Fruit fly (Drosophila melanogaster) whole organism, embryonic: Measurements from ENCODE around the gene CG10621.
A peak's percentile ranks its signal among the peaks of the same experiment; 100 is the strongest.

Experiments used
- Antp ChIP-seq: fragments of 200-800 bp; sonication (Bioruptor generic); optimal IDR thresholded peaks from 3 replicates; lab custom pipeline; 2016; ENCODE audit warnings: missing biosample characterization, missing genetic modification characterization
- B-H2 ChIP-seq: fragments of 200-800 bp; sonication (Bioruptor generic); optimal IDR thresholded peaks from 2 replicates; lab custom pipeline; 2018; ENCODE audit warnings: missing biosample characterization, mild to moderate bottlenecking, missing genetic modification characterization
- BEAF-32 ChIP-seq: fragments of 200-800 bp; sonication (Bioruptor generic); optimal IDR thresholded peaks from 3 replicates; lab custom pipeline; 2017; ENCODE audit warnings: missing biosample characterization, missing genetic modification characterization, mild to moderate bottlenecking, moderate library complexity, missing genetic modification reagents
- CG10209 ChIP-seq: fragments of 200-800 bp; sonication (Bioruptor generic); optimal IDR thresholded peaks from 3 replicates; lab custom pipeline; 2017; ENCODE audit warnings: missing biosample characterization, mild to moderate bottlenecking, missing genetic modification characterization, missing genetic modification reagents
- CG10366 ChIP-seq: fragments of 200-800 bp; sonication (Bioruptor generic); IDR thresholded peaks from 2 replicates; pipeline ENCODE4 v1.3.6; 2022; ENCODE audit warnings: missing biosample characterization, missing genetic modification characterization
- CG10565 ChIP-seq: fragments of 200-800 bp; sonication (Bioruptor generic); optimal IDR thresholded peaks from 3 replicates; lab custom pipeline; 2016; ENCODE audit warnings: missing biosample characterization, mild to moderate bottlenecking, missing genetic modification characterization
- CG15514 ChIP-seq: fragments of 200-800 bp; sonication (Bioruptor generic); optimal IDR thresholded peaks from 3 replicates; lab custom pipeline; 2017; ENCODE audit warnings: missing biosample characterization, missing genetic modification characterization, mild to moderate bottlenecking, moderate library complexity, missing genetic modification reagents
- CG16779 ChIP-seq: fragments of 200-800 bp; sonication (Bioruptor generic); IDR thresholded peaks from 2 replicates; pipeline ENCODE4 v1.3.6; 2022; ENCODE audit warnings: missing biosample characterization, missing genetic modification characterization
- CG17361 ChIP-seq: fragments of 200-800 bp; sonication (Bioruptor generic); IDR thresholded peaks from 3 replicates; pipeline ENCODE4 v1.3.6; 2022; ENCODE audit warnings: missing biosample characterization, missing genetic modification characterization
- CG17385 ChIP-seq: fragments of 200-800 bp; sonication (Bioruptor generic); optimal IDR thresholded peaks from 3 replicates; lab custom pipeline; 2018; ENCODE audit warnings: missing biosample characterization, mild to moderate bottlenecking, missing genetic modification characterization
- CG17829 ChIP-seq: fragments of 200-800 bp; optimal IDR thresholded peaks from 2 replicates; lab custom pipeline; 2019; ENCODE audit warnings: missing biosample characterization, mild to moderate bottlenecking, missing genetic modification characterization, moderate library complexity
- CG2120 ChIP-seq: fragments of 200-800 bp; sonication (Bioruptor generic); optimal IDR thresholded peaks from 3 replicates; lab custom pipeline; 2016; ENCODE audit warnings: missing biosample characterization, missing genetic modification characterization
- CG2199 ChIP-seq: fragments of 200-800 bp; sonication (Bioruptor generic); IDR thresholded peaks from 3 replicates; pipeline ENCODE4 v1.3.6; 2022; ENCODE audit warnings: missing biosample characterization, missing genetic modification characterization
- CG30020 ChIP-seq: fragments of 200-800 bp; optimal IDR thresholded peaks from 2 replicates; lab custom pipeline; 2019; ENCODE audit warnings: missing biosample characterization, mild to moderate bottlenecking, missing genetic modification characterization, moderate library complexity
- CG31365 ChIP-seq: fragments of 200-800 bp; sonication (Bioruptor generic); optimal IDR thresholded peaks from 2 replicates; lab custom pipeline; 2018; ENCODE audit warnings: missing biosample characterization, mild to moderate bottlenecking, missing genetic modification characterization
- CG4360 ChIP-seq: fragments of 200-800 bp; sonication (Bioruptor generic); IDR thresholded peaks from 2 replicates; pipeline ENCODE4 v1.3.6; 2022; ENCODE audit warnings: missing biosample characterization, missing genetic modification characterization
- CG4404 ChIP-seq: fragments of 200-800 bp; sonication (Bioruptor generic); IDR thresholded peaks from 2 replicates; pipeline ENCODE4 v1.3.6; 2022; ENCODE audit warnings: missing biosample characterization, missing genetic modification characterization
- CG4424 ChIP-seq: fragments of 200-800 bp; sonication (Bioruptor generic); optimal IDR thresholded peaks from 3 replicates; lab custom pipeline; 2016; ENCODE audit warnings: missing biosample characterization, missing genetic modification characterization
- CG4730 ChIP-seq: fragments of 200-800 bp; sonication (Bioruptor generic); IDR thresholded peaks from 2 replicates; pipeline ENCODE4 v1.3.6; 2022; ENCODE audit warnings: missing biosample characterization, missing genetic modification characterization
- CG6254 ChIP-seq: fragments of 200-800 bp; sonication (Bioruptor generic); optimal IDR thresholded peaks from 3 replicates; lab custom pipeline; 2017; ENCODE audit warnings: mild to moderate bottlenecking, missing biosample characterization, missing genetic modification reagents, missing genetic modification characterization
- CG7839 ChIP-seq: fragments of 200-800 bp; sonication (Bioruptor generic); optimal IDR thresholded peaks from 3 replicates; lab custom pipeline; 2018; ENCODE audit warnings: missing biosample characterization, mild to moderate bottlenecking, missing genetic modification characterization, moderate library complexity
- CG7963 ChIP-seq: fragments of 200-800 bp; sonication (Bioruptor generic); IDR thresholded peaks from 3 replicates; pipeline ENCODE4 v1.3.6; 2022; ENCODE audit warnings: missing biosample characterization, missing genetic modification characterization; ENCODE audit not compliant: partially characterized antibody
- CG8089 ChIP-seq: fragments of 200-800 bp; sonication (Bioruptor generic); optimal IDR thresholded peaks from 3 replicates; lab custom pipeline; 2016; ENCODE audit warnings: missing biosample characterization, missing genetic modification characterization
- CG9727 ChIP-seq: fragments of 200-800 bp; sonication (Bioruptor generic); optimal IDR thresholded peaks from 3 replicates; lab custom pipeline; 2017; ENCODE audit warnings: missing biosample characterization, mild to moderate bottlenecking, missing genetic modification characterization
- CrebB ChIP-seq: fragments of 200-800 bp; sonication (Bioruptor generic); optimal IDR thresholded peaks from 3 replicates; lab custom pipeline; 2018; ENCODE audit warnings: missing biosample characterization, mild to moderate bottlenecking, missing genetic modification characterization
- Dip3 ChIP-seq: fragments of 200-800 bp; sonication (Bioruptor generic); optimal IDR thresholded peaks from 3 replicates; lab custom pipeline; 2016; ENCODE audit warnings: missing biosample characterization, missing genetic modification characterization
- Doc3 ChIP-seq: fragments of 200-800 bp; sonication (Bioruptor generic); IDR thresholded peaks from 3 replicates; pipeline ENCODE4 v1.3.6; 2022; ENCODE audit warnings: missing biosample characterization, missing genetic modification characterization; ENCODE audit not compliant: partially characterized antibody
- Dref ChIP-seq: fragments of 200-800 bp; sonication (Bioruptor generic); IDR thresholded peaks from 2 replicates; pipeline ENCODE4 v1.3.6; 2022; ENCODE audit warnings: missing biosample characterization, missing genetic modification characterization
- Fer2 ChIP-seq: fragments of 200-800 bp; sonication (Bioruptor generic); optimal IDR thresholded peaks from 2 replicates; lab custom pipeline; 2018; ENCODE audit warnings: missing biosample characterization, mild to moderate bottlenecking, missing genetic modification characterization, moderate library complexity
- Fer3 ChIP-seq: fragments of 200-800 bp; sonication (Bioruptor generic); optimal IDR thresholded peaks from 2 replicates; lab custom pipeline; 2018; ENCODE audit warnings: missing biosample characterization, mild to moderate bottlenecking, missing genetic modification characterization, moderate library complexity
- Gsc ChIP-seq: fragments of 200-800 bp; sonication (Bioruptor generic); IDR thresholded peaks from 2 replicates; pipeline ENCODE4 v1.3.6; 2022; ENCODE audit warnings: missing biosample characterization, missing genetic modification characterization
- HLHmδ ChIP-seq: fragments of 200-800 bp; sonication (Bioruptor generic); optimal IDR thresholded peaks from 2 replicates; lab custom pipeline; 2018; ENCODE audit warnings: missing biosample characterization, mild to moderate bottlenecking, missing genetic modification characterization, moderate library complexity
- Hsf ChIP-seq: fragments of 200-800 bp; sonication (Bioruptor generic); optimal IDR thresholded peaks from 3 replicates; lab custom pipeline; 2016; ENCODE audit warnings: missing biosample characterization, missing genetic modification characterization
- Jarid2 ChIP-seq: fragments of 200-800 bp; sonication (Bioruptor generic); optimal IDR thresholded peaks from 3 replicates; lab custom pipeline; 2017; ENCODE audit warnings: mild to moderate bottlenecking, missing biosample characterization, missing genetic modification reagents, missing genetic modification characterization
- Lim3 ChIP-seq: fragments of 200-800 bp; sonication (Bioruptor generic); IDR thresholded peaks from 2 replicates; pipeline ENCODE4 v1.3.6; 2022; ENCODE audit warnings: missing biosample characterization, missing genetic modification characterization
- Mes4 ChIP-seq: fragments of 200-800 bp; sonication (Bioruptor generic); optimal IDR thresholded peaks from 2 replicates; lab custom pipeline; 2016; ENCODE audit warnings: missing biosample characterization, missing genetic modification characterization
- Poxn ChIP-seq: fragments of 200-800 bp; sonication (Bioruptor generic); IDR thresholded peaks from 2 replicates; pipeline ENCODE4 v1.3.6; 2022; ENCODE audit warnings: missing biosample characterization, missing genetic modification characterization
- Rfx ChIP-seq: fragments of 200-800 bp; sonication (Bioruptor generic); IDR thresholded peaks from 2 replicates; pipeline ENCODE4 v1.3.6; 2022; ENCODE audit warnings: missing biosample characterization, missing genetic modification characterization
- Sin3A ChIP-seq: fragments of >200 bp; optimal IDR thresholded peaks from 2 replicates; lab custom pipeline; 2018
- Sry-δ ChIP-seq: fragments of 200-800 bp; sonication (Bioruptor generic); optimal IDR thresholded peaks from 2 replicates; lab custom pipeline; 2016; ENCODE audit warnings: missing biosample characterization, missing genetic modification characterization
- TFAM ChIP-seq: fragments of 200-800 bp; sonication (Bioruptor generic); optimal IDR thresholded peaks from 2 replicates; lab custom pipeline; 2017; ENCODE audit warnings: missing biosample characterization, missing genetic modification characterization, inconsistent platforms
- Taf1 ChIP-seq: fragments of 200-800 bp; sonication (Bioruptor generic); IDR thresholded peaks from 2 replicates; pipeline ENCODE4 v1.3.6; 2022; ENCODE audit warnings: missing biosample characterization, missing genetic modification characterization
- disco-r ChIP-seq: fragments of 200-800 bp; sonication (Bioruptor generic); optimal IDR thresholded peaks from 2 replicates; lab custom pipeline; 2016; ENCODE audit warnings: missing biosample characterization, missing genetic modification characterization
- hkb ChIP-seq, 2 experiments: fragments of 200-800 bp in 1 of 2; fragments of >200 bp in 1 of 2; sonication (Bioruptor generic) in 1 of 2; IDR thresholded peaks in 1 of 2; optimal IDR thresholded peaks in 1 of 2; 2 replicates each; pipeline versions ENCODE4 v1.3.6 to Lab custom; 2017 to 2022; ENCODE audit warnings: missing biosample characterization in 1 of 2, missing genetic modification characterization in 1 of 2
- lab ChIP-seq: fragments of 200-800 bp; sonication (Bioruptor generic); optimal IDR thresholded peaks from 3 replicates; lab custom pipeline; 2017; ENCODE audit warnings: missing biosample characterization, missing genetic modification characterization, mild to moderate bottlenecking, moderate library complexity, missing genetic modification reagents
- onecut ChIP-seq: fragments of 200-800 bp; sonication (Bioruptor generic); IDR thresholded peaks from 2 replicates; pipeline ENCODE4 v1.3.6; 2022; ENCODE audit warnings: missing biosample characterization, missing genetic modification characterization
- org-1 ChIP-seq: fragments of 200-800 bp; sonication (Bioruptor generic); optimal IDR thresholded peaks from 2 replicates; lab custom pipeline; 2017; ENCODE audit warnings: missing biosample characterization, missing genetic modification characterization
- psq ChIP-seq: fragments of 200-800 bp; sonication (Bioruptor generic); optimal IDR thresholded peaks from 2 replicates; lab custom pipeline; 2017; ENCODE audit warnings: missing biosample characterization, missing genetic modification characterization
- toy ChIP-seq: fragments of 200-800 bp; sonication (Bioruptor generic); IDR thresholded peaks from 2 replicates; pipeline ENCODE4 v1.3.6; 2022; ENCODE audit warnings: missing biosample characterization, missing genetic modification characterization
- trem ChIP-seq: fragments of 200-800 bp; optimal IDR thresholded peaks from 3 replicates; lab custom pipeline; 2019; ENCODE audit warnings: missing biosample characterization, mild to moderate bottlenecking, missing genetic modification characterization, moderate library complexity
- vnd ChIP-seq: fragments of 200-800 bp; sonication (Bioruptor generic); IDR thresholded peaks from 3 replicates; pipeline ENCODE4 v1.3.6; 2022; ENCODE audit warnings: missing biosample characterization, missing genetic modification characterization; ENCODE audit not compliant: partially characterized antibody

Gene CG10621

dm6 chr2L:18906615-18907014 is 47.6 kb downstream of the CG10621 start (continued):
- no peak for TF ChIP-seq Doc3
- TF ChIP-seq BEAF-32 = no peak
- TF ChIP-seq Dref = no peak
- no peak for TF ChIP-seq CrebB (tag; lab: Kevin White, UChicago)
- TF ChIP-seq Mes4 (GFP tag; lab: Kevin White, UChicago) = no peak
- TF ChIP-seq CG4730 (GFP tag; lab: Robert Waterston, UW) = 0 out of 2 replicates have a peak, but pooled peaks have one; percentile 10
- no peak for TF ChIP-seq CG31365
- peak; percentile 46 for TF ChIP-seq CG4424 (GFP tag; lab: Kevin White, UChicago)
- TF ChIP-seq psq = no peak
- peak; percentile 52 for TF ChIP-seq CG6254 (GFP tag; lab: Kevin White, UChicago)
- TF ChIP-seq trem (tag; lab: Kevin White, UChicago) = peak; percentile 44
- TF ChIP-seq Fer3 = peak; percentile 18
- no peak for TF ChIP-seq Sry-δ (GFP tag; lab: Kevin White, UChicago)
- no peak for TF ChIP-seq Sin3A (lab: Kevin White, UChicago)
- TF ChIP-seq CG15514 (GFP tag; lab: Kevin White, UChicago) = peak; percentile 3
- no peak for TF ChIP-seq CG10209 (GFP tag; lab: Kevin White, UChicago)
- TF ChIP-seq Gsc (GFP tag; lab: Robert Waterston, UW) = no peak
- no peak for TF ChIP-seq vnd
- TF ChIP-seq Antp = no peak
- TF ChIP-seq Fer2 (tag; lab: Kevin White, UChicago) = no peak
- peak; percentile 49 for TF ChIP-seq CG17829 (tag; lab: Kevin White, UChicago)
- no peak for TF ChIP-seq CG7963 (GFP tag; lab: Robert Waterston, UW)
- TF ChIP-seq HLHmδ = no peak
- TF ChIP-seq Lim3 = no peak
- no peak for TF ChIP-seq B-H2 (GFP tag; lab: Kevin White, UChicago)
- TF ChIP-seq Taf1 (GFP tag; lab: Robert Waterston, UW) = no peak
- no peak for TF ChIP-seq CG4360 (GFP tag; lab: Robert Waterston, UW)
- TF ChIP-seq disco-r = no peak
- no peak for TF ChIP-seq hkb (optimal IDR thresholded peaks at IDR 0.05; lab: Kevin White, UChicago)
- peak; percentile 57; the same call in 1 of the 2 replicates for TF ChIP-seq hkb (GFP tag; IDR thresholded peaks at IDR 0.05; lab: Robert Waterston, UW)
- TF ChIP-seq TFAM (GFP tag; lab: Kevin White, UChicago) = no peak
- no peak for TF ChIP-seq CG16779 (GFP tag; lab: Robert Waterston, UW)
- peak; percentile 2 for TF ChIP-seq lab (GFP tag; lab: Kevin White, UChicago)
- TF ChIP-seq onecut (GFP tag; lab: Robert Waterston, UW) = 0 out of 2 replicates have a peak, but pooled peaks have one; percentile 15
- TF ChIP-seq org-1 (GFP tag; lab: Kevin White, UChicago) = no peak
- TF ChIP-seq Dip3 (GFP tag; lab: Kevin White, UChicago) = no peak
- peak; percentile 65 for TF ChIP-seq CG17361 (GFP tag; lab: Robert Waterston, UW)
- TF ChIP-seq toy (GFP tag; lab: Robert Waterston, UW) = no peak
- no peak for TF ChIP-seq Poxn (GFP tag; lab: Robert Waterston, UW)
- TF ChIP-seq CG30020 (tag; lab: Kevin White, UChicago) = no peak
- TF ChIP-seq CG17385 (GFP tag; lab: Kevin White, UChicago) = no peak
- TF ChIP-seq Hsf (GFP tag; lab: Kevin White, UChicago) = no peak
- TF ChIP-seq Rfx (GFP tag; lab: Robert Waterston, UW) = peak; percentile 47; the same call in 1 of the 2 replicates
- TF ChIP-seq CG2120 = no peak
- TF ChIP-seq CG9727 (GFP tag; lab: Kevin White, UChicago) = peak; percentile 62
- TF ChIP-seq CG8089 (GFP tag; lab: Kevin White, UChicago) = no peak
- TF ChIP-seq CG4404 = peak; percentile 65
- no peak for TF ChIP-seq CG2199 (GFP tag; lab: Robert Waterston, UW)
- TF ChIP-seq CG7839 (tag; lab: Kevin White, UChicago) = peak; percentile 66
- TF ChIP-seq CG10565 (GFP tag; lab: Kevin White, UChicago) = no peak
- peak; percentile 34; the same call in 1 of the 2 replicates for TF ChIP-seq CG10366
- TF ChIP-seq Jarid2 (GFP tag; lab: Kevin White, UChicago) = peak; percentile 36
